Fruit fly (Drosophila melanogaster) S2 (cell line): ENCODE results near the gene TwdlB.

Experiments used
- CG8478 ChIP-seq: fragments of >200 bp; optimal IDR thresholded peaks from 2 replicates; lab custom pipeline; 2018
- CTCF ChIP-seq, 2 experiments: fragments of >200 bp; optimal IDR thresholded peaks; 2 replicates each; lab custom pipeline; 2018

- TF ChIP-seq CG8478 (lab: Kevin White, UChicago) (no peak), CTCF (optimal IDR thresholded peaks at IDR 0.05; lab: Kevin White, UChicago) (no peak)
Measured at dm6 chr3R:26633010-26633409, 9.7 kb upstream of the TwdlB start.
